Worm (Caenorhabditis elegans) whole organism, young adult: ENCODE measurements around the gene K11E4.6.

Experiments
- B0261.1 ChIP-seq: sonication (generic microtip); optimal IDR thresholded peaks from 2 replicates; lab custom pipeline; 2016; ENCODE audit warnings: mild to moderate bottlenecking, missing genetic modification characterization, moderate library complexity, missing compliant biosample characterization
- F49E8.2 ChIP-seq: sonication (generic microtip); optimal IDR thresholded peaks from 3 replicates; lab custom pipeline; 2017; ENCODE audit warnings: missing genetic modification characterization, mild to moderate bottlenecking, missing compliant biosample characterization, antibody characterized with exemption, moderate library complexity; ENCODE audit not compliant: insufficient read depth
- F57A8.1 ChIP-seq: fragments of 200-800 bp; sonication (Bioruptor generic); optimal IDR thresholded peaks from 2 replicates; lab custom pipeline; 2018; ENCODE audit warnings: mild to moderate bottlenecking, missing genetic modification characterization, moderate library complexity, missing compliant biosample characterization
- F57C9.4 ChIP-seq: sonication (generic microtip); optimal IDR thresholded peaks from 2 replicates; lab custom pipeline; 2017; ENCODE audit warnings: mild to moderate bottlenecking, missing genetic modification characterization, missing compliant biosample characterization
- K11D2.4 ChIP-seq: fragments of 200-800 bp; sonication (Bioruptor generic); IDR thresholded peaks from 2 replicates; pipeline ENCODE4 v1.3.6; 2022; ENCODE audit warnings: missing genetic modification reagents, missing genetic modification characterization, missing compliant biosample characterization
- Y53F4B.3 ChIP-seq: fragments of 200-800 bp; sonication (Bioruptor generic); IDR thresholded peaks from 2 replicates; pipeline ENCODE4 v1.3.6; 2022; ENCODE audit warnings: missing genetic modification reagents, missing genetic modification characterization, missing compliant biosample characterization
- Y53G8AR.9 ChIP-seq: fragments of 200-800 bp; sonication (Bioruptor generic); conservative IDR thresholded peaks from 2 replicates; pipeline ENCODE4 v1.3.6; 2022; ENCODE audit warnings: missing genetic modification reagents, missing genetic modification characterization, missing compliant biosample characterization
- Y67H2A.10 ChIP-seq: fragments of 200-800 bp; sonication (Bioruptor generic); conservative IDR thresholded peaks from 2 replicates; pipeline ENCODE4 v1.3.6; 2022; ENCODE audit warnings: missing genetic modification reagents, missing genetic modification characterization, missing compliant biosample characterization
- Y95B8A.8 ChIP-seq: fragments of 200-800 bp; sonication (Bioruptor generic); IDR thresholded peaks from 2 replicates; pipeline ENCODE4 v1.3.6; 2022; ENCODE audit warnings: missing genetic modification reagents, missing genetic modification characterization, missing compliant biosample characterization
- akir-1 ChIP-seq: fragments of 200-800 bp; sonication (Bioruptor generic); optimal IDR thresholded peaks from 2 replicates; lab custom pipeline; 2018; ENCODE audit warnings: mild to moderate bottlenecking, missing genetic modification characterization, moderate library complexity, missing compliant biosample characterization
- aptf-2 ChIP-seq: fragments of 200-800 bp; sonication (Bioruptor generic); conservative IDR thresholded peaks from 2 replicates; pipeline ENCODE4 v1.3.6; 2022; ENCODE audit warnings: missing genetic modification reagents, missing genetic modification characterization, missing compliant biosample characterization
- aptf-3 ChIP-seq: fragments of 200-800 bp; sonication (Bioruptor generic); IDR thresholded peaks from 2 replicates; pipeline ENCODE4 v1.3.6; 2022; ENCODE audit warnings: missing genetic modification characterization, missing compliant biosample characterization
- atf-7 ChIP-seq: sonication (generic microtip); optimal IDR thresholded peaks from 2 replicates; lab custom pipeline; 2017; ENCODE audit warnings: mild to moderate bottlenecking, missing genetic modification characterization, missing compliant biosample characterization
- bed-2 ChIP-seq: fragments of 200-800 bp; sonication (Bioruptor generic); IDR thresholded peaks from 2 replicates; pipeline ENCODE4 v1.3.6; 2022; ENCODE audit warnings: missing genetic modification reagents, missing genetic modification characterization, missing compliant biosample characterization
- cebp-1 ChIP-seq, 2 experiments: fragments of 200-800 bp in 1 of 2; sonication (Bioruptor generic) in 1 of 2; sonication (generic microtip) in 1 of 2; IDR thresholded peaks in 1 of 2; optimal IDR thresholded peaks in 1 of 2; 2 replicates each; pipeline versions ENCODE4 v1.3.6 to Lab custom; 2017 to 2022; ENCODE audit warnings: missing compliant biosample characterization in 2 of 2, missing genetic modification characterization in 2 of 2, mild to moderate bottlenecking in 1 of 2, missing genetic modification reagents in 1 of 2, moderate library complexity in 1 of 2
- cebp-2 ChIP-seq: fragments of 200-800 bp; sonication (Bioruptor generic); IDR thresholded peaks from 2 replicates; pipeline ENCODE4 v1.3.6; 2022; ENCODE audit warnings: missing genetic modification characterization, missing compliant biosample characterization
- ceh-100 ChIP-seq: fragments of 200-800 bp; sonication (Bioruptor generic); IDR thresholded peaks from 2 replicates; pipeline ENCODE4 v1.3.6; 2022; ENCODE audit warnings: missing genetic modification reagents, missing genetic modification characterization, missing compliant biosample characterization
- ceh-40 ChIP-seq: fragments of 200-800 bp; sonication (Bioruptor generic); IDR thresholded peaks from 2 replicates; pipeline ENCODE4 v1.3.6; 2022; ENCODE audit warnings: missing genetic modification characterization, missing compliant biosample characterization
- ceh-79 ChIP-seq: sonication (generic microtip); optimal IDR thresholded peaks from 2 replicates; lab custom pipeline; 2017; ENCODE audit warnings: mild to moderate bottlenecking, missing genetic modification characterization, missing compliant biosample characterization
- dpl-1 ChIP-seq: fragments of 150-350 bp; optimal IDR thresholded peaks from 2 replicates; lab custom pipeline; 2014; ENCODE audit warnings: missing biosample characterization, missing genetic modification reagents, missing genetic modification characterization
- efl-1 ChIP-seq: fragments of 150-350 bp; optimal IDR thresholded peaks from 2 replicates; lab custom pipeline; 2014; ENCODE audit warnings: missing biosample characterization, missing genetic modification reagents, missing genetic modification characterization
- egl-18 ChIP-seq: fragments of 200-800 bp; sonication (Bioruptor generic); IDR thresholded peaks from 2 replicates; pipeline ENCODE4 v1.3.6; 2022; ENCODE audit warnings: missing genetic modification reagents, missing genetic modification characterization, missing compliant biosample characterization
- egl-44 ChIP-seq: fragments of 200-800 bp; sonication (Bioruptor generic); IDR thresholded peaks from 2 replicates; pipeline ENCODE4 v1.3.6; 2022; ENCODE audit warnings: missing genetic modification reagents, missing genetic modification characterization, missing compliant biosample characterization
- ets-4 ChIP-seq: fragments of 200-800 bp; sonication (Bioruptor generic); optimal IDR thresholded peaks from 2 replicates; lab custom pipeline; 2018; ENCODE audit warnings: mild to moderate bottlenecking, missing genetic modification characterization, missing compliant biosample characterization
- hlh-12 ChIP-seq: sonication (generic microtip); optimal IDR thresholded peaks from 2 replicates; lab custom pipeline; 2016; ENCODE audit warnings: missing genetic modification characterization, missing compliant biosample characterization
- hmg-1.2 ChIP-seq: fragments of 200-800 bp; sonication (Bioruptor generic); IDR thresholded peaks from 2 replicates; pipeline ENCODE4 v1.3.6; 2022; ENCODE audit warnings: missing genetic modification reagents, missing genetic modification characterization, missing compliant biosample characterization
- let-526 ChIP-seq: fragments of 200-800 bp; sonication (Bioruptor generic); IDR thresholded peaks from 2 replicates; pipeline ENCODE4 v1.3.6; 2022; ENCODE audit warnings: missing genetic modification reagents, missing genetic modification characterization, missing compliant biosample characterization
- lin-26 ChIP-seq: fragments of 200-800 bp; sonication (Bioruptor generic); IDR thresholded peaks from 2 replicates; pipeline ENCODE4 v1.3.6; 2022; ENCODE audit warnings: missing genetic modification reagents, missing genetic modification characterization, missing compliant biosample characterization
- lin-35 ChIP-seq, 3 experiments: fragments of 150-350 bp in 2 of 3; sonication (generic microtip) in 1 of 3; optimal IDR thresholded peaks; 2 replicates each; lab custom pipeline; 2014 to 2018; ENCODE audit warnings: missing biosample characterization in 3 of 3, missing genetic modification characterization in 3 of 3, missing genetic modification reagents in 3 of 3
- lin-40 ChIP-seq: sonication (generic microtip); optimal IDR thresholded peaks from 2 replicates; lab custom pipeline; 2016; ENCODE audit warnings: missing genetic modification characterization, mild to moderate bottlenecking, missing compliant biosample characterization, missing genotype, missing genetic modification reagents
- lir-1 ChIP-seq: fragments of 200-800 bp; sonication (Bioruptor generic); conservative IDR thresholded peaks from 2 replicates; pipeline ENCODE4 v1.3.6; 2022; ENCODE audit warnings: missing genetic modification reagents, missing genetic modification characterization, missing compliant biosample characterization
- lsl-1 ChIP-seq: fragments of 200-800 bp; sonication (Bioruptor generic); optimal IDR thresholded peaks from 2 replicates; lab custom pipeline; 2018; ENCODE audit warnings: mild to moderate bottlenecking, missing genetic modification characterization, moderate library complexity, missing compliant biosample characterization
- madf-6 ChIP-seq: fragments of 200-800 bp; sonication (Bioruptor generic); IDR thresholded peaks from 2 replicates; pipeline ENCODE4 v1.3.6; 2022; ENCODE audit warnings: missing genetic modification reagents, missing genetic modification characterization, missing compliant biosample characterization
- madf-8 ChIP-seq: fragments of 200-800 bp; sonication (Bioruptor generic); conservative IDR thresholded peaks from 2 replicates; pipeline ENCODE4 v1.3.6; 2022; ENCODE audit warnings: missing genetic modification reagents, missing genetic modification characterization, missing compliant biosample characterization
- mcd-1 ChIP-seq: fragments of 200-800 bp; sonication (Bioruptor generic); IDR thresholded peaks from 2 replicates; pipeline ENCODE4 v1.3.6; 2022; ENCODE audit warnings: missing genetic modification reagents, missing genetic modification characterization, missing compliant biosample characterization
- nfya-1 ChIP-seq: sonication (generic microtip); optimal IDR thresholded peaks from 2 replicates; lab custom pipeline; 2017; ENCODE audit warnings: antibody characterized with exemption, missing compliant biosample characterization, missing genetic modification characterization, borderline replicate concordance; ENCODE audit not compliant: insufficient read depth
- nfya-2 ChIP-seq: fragments of 200-800 bp; sonication (Bioruptor generic); IDR thresholded peaks from 2 replicates; pipeline ENCODE4 v1.3.6; 2022; ENCODE audit warnings: missing genetic modification reagents, missing genetic modification characterization, missing compliant biosample characterization
- nfyb-1 ChIP-seq: fragments of 200-800 bp; sonication (Bioruptor generic); IDR thresholded peaks from 2 replicates; pipeline ENCODE4 v1.3.6; 2022; ENCODE audit warnings: missing genetic modification reagents, missing genetic modification characterization, missing compliant biosample characterization
- nhr-27 ChIP-seq: fragments of 200-800 bp; sonication (Bioruptor generic); optimal IDR thresholded peaks from 2 replicates; lab custom pipeline; 2018; ENCODE audit warnings: mild to moderate bottlenecking, missing genetic modification characterization, moderate library complexity, missing compliant biosample characterization
- nhr-80 ChIP-seq: sonication (generic microtip); optimal IDR thresholded peaks from 2 replicates; lab custom pipeline; 2016; ENCODE audit warnings: missing genetic modification characterization, missing compliant biosample characterization
- pbrm-1 ChIP-seq: fragments of 200-800 bp; sonication (Bioruptor generic); IDR thresholded peaks from 2 replicates; pipeline ENCODE4 v1.3.6; 2022; ENCODE audit warnings: missing genetic modification reagents, missing genetic modification characterization, missing compliant biosample characterization
- pha-4 ChIP-seq: fragments of 150-350 bp; sonication (generic microtip); optimal IDR thresholded peaks from 2 replicates; lab custom pipeline; 2014; ENCODE audit warnings: missing biosample characterization, missing genetic modification reagents, missing genetic modification characterization
- rcor-1 ChIP-seq: fragments of 200-800 bp; sonication (Bioruptor generic); IDR thresholded peaks from 2 replicates; pipeline ENCODE4 v1.3.6; 2022; ENCODE audit warnings: missing genetic modification reagents, missing genetic modification characterization, missing compliant biosample characterization
- repo-1 ChIP-seq: sonication (generic microtip); optimal IDR thresholded peaks from 2 replicates; lab custom pipeline; 2017; ENCODE audit warnings: mild to moderate bottlenecking, missing genetic modification characterization, missing compliant biosample characterization
- snpc-3.4 ChIP-seq: sonication (generic microtip); optimal IDR thresholded peaks from 2 replicates; lab custom pipeline; 2017; ENCODE audit warnings: missing genetic modification characterization, mild to moderate bottlenecking, missing compliant biosample characterization, antibody characterized with exemption, moderate library complexity, missing genotype, missing genetic modification reagents
- sptf-2 ChIP-seq: fragments of 200-800 bp; sonication (Bioruptor generic); optimal IDR thresholded peaks from 2 replicates; lab custom pipeline; 2018; ENCODE audit warnings: mild to moderate bottlenecking, missing genetic modification characterization, missing compliant biosample characterization
- tlf-1 ChIP-seq: fragments of 200-800 bp; sonication (Bioruptor generic); optimal IDR thresholded peaks from 2 replicates; lab custom pipeline; 2018; ENCODE audit warnings: mild to moderate bottlenecking, missing genetic modification characterization, missing compliant biosample characterization
- ztf-22 ChIP-seq: fragments of 200-800 bp; sonication (Bioruptor generic); optimal IDR thresholded peaks from 2 replicates; lab custom pipeline; 2018; ENCODE audit warnings: mild to moderate bottlenecking, missing genetic modification characterization, moderate library complexity, missing compliant biosample characterization
- ztf-25 ChIP-seq: fragments of 200-800 bp; sonication (Bioruptor generic); IDR thresholded peaks from 2 replicates; pipeline ENCODE4 v1.3.6; 2022; ENCODE audit warnings: missing genetic modification reagents, missing genetic modification characterization, missing compliant biosample characterization

Gene K11E4.6

DNA sequence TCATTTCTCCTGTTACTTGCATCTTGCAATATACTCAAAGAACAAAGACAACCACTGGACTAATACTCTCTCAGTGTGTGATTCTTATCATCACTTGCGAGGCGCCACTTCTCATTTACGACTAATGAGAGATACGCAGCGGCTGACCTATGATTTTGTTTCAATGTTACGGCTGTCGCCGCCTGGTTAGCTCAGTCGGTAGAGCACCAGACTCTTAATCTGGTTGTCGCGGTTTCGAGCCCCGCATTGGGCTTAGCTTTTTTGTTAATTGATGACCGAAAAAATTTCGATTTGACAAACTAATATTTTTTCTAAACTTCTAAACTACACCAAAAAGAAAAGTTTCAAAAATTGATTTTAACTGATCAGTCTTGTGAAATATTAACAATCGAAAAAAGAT is 8.2 kb upstream of the K11E4.6 start (continued):
- TF ChIP-seq nhr-80 (tag; lab: Kevin White, UChicago) (peak; percentile 11), lin-35 (GFP tag; optimal IDR thresholded peaks at IDR 0.05; lab: Kevin White, UChicago) (no peak), nfya-2 (GFP tag; lab: Robert Waterston, UW) (no peak), F57C9.4 (tag; lab: Kevin White, UChicago) (no peak), nhr-27 (tag; lab: Kevin White, UChicago) (no peak), aptf-3 (GFP tag; lab: Robert Waterston, UW) (no peak), let-526 (no peak), Y53F4B.3 (GFP tag; lab: Robert Waterston, UW) (no peak), atf-7 (no peak), repo-1 (tag; lab: Kevin White, UChicago) (no peak), lsl-1 (GFP tag; lab: Kevin White, UChicago) (no peak), efl-1 (GFP tag; lab: Kevin White, UChicago) (no peak), hmg-1.2 (GFP tag; lab: Robert Waterston, UW) (peak; percentile 49), bed-2 (GFP tag; lab: Robert Waterston, UW) (no peak), dpl-1 (GFP tag; lab: Kevin White, UChicago) (no peak), F57A8.1 (GFP tag; lab: Kevin White, UChicago) (no peak), sptf-2 (GFP tag; lab: Kevin White, UChicago) (no peak), nfya-1 (no peak), F49E8.2 (tag; lab: Kevin White, UChicago) (no peak), K11D2.4 (GFP tag; lab: Robert Waterston, UW) (no peak), Y53G8AR.9 (peak; percentile 37; the same call in 1 of the 2 replicates), Y67H2A.10 (GFP tag; lab: Robert Waterston, UW) (no peak), pha-4 (tag; lab: Kevin White, UChicago) (no peak), madf-8 (GFP tag; lab: Robert Waterston, UW) (no peak), cebp-1 (GFP tag; IDR thresholded peaks at IDR 0.05; lab: Robert Waterston, UW) (no peak), cebp-1 (tag; optimal IDR thresholded peaks at IDR 0.05; lab: Kevin White, UChicago) (no peak), lin-26 (GFP tag; lab: Robert Waterston, UW) (peak; percentile 75; the same call in 1 of the 2 replicates), ztf-25 (no peak), mcd-1 (GFP tag; lab: Robert Waterston, UW) (no peak), aptf-2 (GFP tag; lab: Robert Waterston, UW) (0 out of 2 replicates have a peak, but pooled peaks have one; percentile 9), ceh-40 (no peak), tlf-1 (no peak), hlh-12 (tag; lab: Kevin White, UChicago) (no peak), madf-6 (no peak), lir-1 (0 out of 2 replicates have a peak, but pooled peaks have one; percentile 12), Y95B8A.8 (GFP tag; lab: Robert Waterston, UW) (no peak), ets-4 (GFP tag; lab: Kevin White, UChicago) (no peak), egl-44 (GFP tag; lab: Robert Waterston, UW) (no peak), akir-1 (GFP tag; lab: Kevin White, UChicago) (no peak), ceh-79 (no peak), lin-40 (tag; lab: Kevin White, UChicago) (no peak), B0261.1 (tag; lab: Kevin White, UChicago) (peak; percentile 81), snpc-3.4 (tag; lab: Kevin White, UChicago) (no peak), rcor-1 (no peak), nfyb-1 (no peak), ztf-22 (GFP tag; lab: Kevin White, UChicago) (no peak), cebp-2 (GFP tag; lab: Robert Waterston, UW) (no peak), egl-18 (GFP tag; lab: Robert Waterston, UW) (no peak), ceh-100 (GFP tag; lab: Robert Waterston, UW) (no peak), pbrm-1 (GFP tag; lab: Robert Waterston, UW) (0 out of 2 replicates have a peak, but pooled peaks have one; percentile 8)
